Fruit fly (Drosophila melanogaster) Kc167 (cell line): ENCODE results near the gene CG8519.

Experiments
- Myc ChIP-seq: fragments of >200 bp; optimal IDR thresholded peaks from 2 replicates; lab custom pipeline; 2017; ENCODE audit warnings: missing external identifiers
- Sin3A ChIP-seq: fragments of >200 bp; optimal IDR thresholded peaks from 2 replicates; lab custom pipeline; 2018; ENCODE audit warnings: missing external identifiers

- TF ChIP-seq Sin3A (lab: Kevin White, UChicago) (no peak), Myc (lab: Kevin White, UChicago) (no peak)
Observed at dm6 chr3L:6723338-6723737, 18.7 kb downstream of the CG8519 start.
